Fruit fly (Drosophila melanogaster) whole organism, embryonic: Measurements from ENCODE around the gene CG5056.
A peak's percentile ranks its signal among the peaks of the same experiment; 100 is the strongest.

Experiments used
- Abd-B ChIP-seq: fragments of 200-800 bp; sonication (Bioruptor generic); optimal IDR thresholded peaks from 2 replicates; lab custom pipeline; 2018; ENCODE audit warnings: missing biosample characterization, mild to moderate bottlenecking, missing genetic modification characterization, moderate library complexity
- Antp ChIP-seq: fragments of 200-800 bp; sonication (Bioruptor generic); optimal IDR thresholded peaks from 3 replicates; lab custom pipeline; 2016; ENCODE audit warnings: missing biosample characterization, missing genetic modification characterization
- CG11093 ChIP-seq: fragments of 200-800 bp; sonication (Bioruptor generic); IDR thresholded peaks from 3 replicates; pipeline ENCODE4 v1.3.6; 2022; ENCODE audit warnings: missing biosample characterization, missing genetic modification characterization
- CG11504 ChIP-seq: fragments of 200-800 bp; sonication (Bioruptor generic); optimal IDR thresholded peaks from 3 replicates; lab custom pipeline; 2019; ENCODE audit warnings: missing biosample characterization, mild to moderate bottlenecking, missing genetic modification characterization, moderate library complexity
- CG11723 ChIP-seq: fragments of 200-800 bp; sonication (Bioruptor generic); optimal IDR thresholded peaks from 2 replicates; lab custom pipeline; 2017; ENCODE audit warnings: missing biosample characterization, mild to moderate bottlenecking, missing genetic modification characterization
- CG12071 ChIP-seq: fragments of 200-800 bp; sonication (Bioruptor generic); optimal IDR thresholded peaks from 3 replicates; lab custom pipeline; 2018; ENCODE audit warnings: missing biosample characterization, mild to moderate bottlenecking, missing genetic modification characterization
- CG12299 ChIP-seq: fragments of 200-800 bp; sonication (Bioruptor generic); optimal IDR thresholded peaks from 2 replicates; lab custom pipeline; 2018; ENCODE audit warnings: missing biosample characterization, mild to moderate bottlenecking, missing genetic modification characterization
- CG13287 ChIP-seq: fragments of 200-800 bp; sonication (Bioruptor generic); IDR thresholded peaks from 2 replicates; pipeline ENCODE4 v1.3.6; 2022; ENCODE audit warnings: missing biosample characterization, missing genetic modification characterization; ENCODE audit not compliant: partially characterized antibody
- CG13296 ChIP-seq: fragments of 200-800 bp; sonication (Bioruptor generic); optimal IDR thresholded peaks from 3 replicates; lab custom pipeline; 2018; ENCODE audit warnings: missing biosample characterization, mild to moderate bottlenecking, missing genetic modification characterization
- CG13624 ChIP-seq: fragments of 200-800 bp; sonication (Bioruptor generic); optimal IDR thresholded peaks from 2 replicates; lab custom pipeline; 2016; ENCODE audit warnings: missing biosample characterization, missing genetic modification characterization
- CG14014 ChIP-seq: fragments of 200-800 bp; sonication (Bioruptor generic); IDR thresholded peaks from 2 replicates; pipeline ENCODE4 v1.3.6; 2022; ENCODE audit warnings: missing biosample characterization, missing genetic modification characterization
- CG15514 ChIP-seq: fragments of 200-800 bp; sonication (Bioruptor generic); optimal IDR thresholded peaks from 3 replicates; lab custom pipeline; 2017; ENCODE audit warnings: missing biosample characterization, missing genetic modification characterization, mild to moderate bottlenecking, moderate library complexity, missing genetic modification reagents
- CG18476 ChIP-seq: fragments of 200-800 bp; sonication (Bioruptor generic); optimal IDR thresholded peaks from 2 replicates; lab custom pipeline; 2016; ENCODE audit warnings: missing biosample characterization, mild to moderate bottlenecking, missing genetic modification characterization
- CG2116 ChIP-seq: fragments of 200-800 bp; sonication (Bioruptor generic); optimal IDR thresholded peaks from 3 replicates; lab custom pipeline; 2018; ENCODE audit warnings: missing biosample characterization, mild to moderate bottlenecking, missing genetic modification characterization
- CG3995 ChIP-seq: fragments of 200-800 bp; sonication (Bioruptor generic); optimal IDR thresholded peaks from 3 replicates; lab custom pipeline; 2016; ENCODE audit warnings: missing biosample characterization, missing genetic modification characterization
- CG4328 ChIP-seq: fragments of 200-800 bp; sonication (Bioruptor generic); optimal IDR thresholded peaks from 3 replicates; lab custom pipeline; 2017; ENCODE audit warnings: missing biosample characterization, missing genetic modification reagents, missing genetic modification characterization
- CG43689 ChIP-seq: fragments of 200-800 bp; sonication (Bioruptor generic); IDR thresholded peaks from 2 replicates; pipeline ENCODE4 v1.3.6; 2022; ENCODE audit warnings: missing biosample characterization, missing genetic modification characterization
- CG7271 ChIP-seq: fragments of 200-800 bp; sonication (Bioruptor generic); optimal IDR thresholded peaks from 2 replicates; lab custom pipeline; 2018; ENCODE audit warnings: missing biosample characterization, mild to moderate bottlenecking, missing genetic modification characterization, moderate library complexity
- CG7372 ChIP-seq: fragments of 200-800 bp; sonication (Bioruptor generic); IDR thresholded peaks from 2 replicates; pipeline ENCODE4 v1.3.6; 2022; ENCODE audit warnings: missing biosample characterization, missing genetic modification characterization
- CHES-1-like ChIP-seq: fragments of 200-800 bp; sonication (Bioruptor generic); optimal IDR thresholded peaks from 2 replicates; lab custom pipeline; 2016; ENCODE audit warnings: missing biosample characterization, missing genetic modification characterization
- Dip2 ChIP-seq: fragments of 200-800 bp; sonication (Bioruptor generic); IDR thresholded peaks from 2 replicates; pipeline ENCODE4 v1.3.6; 2022; ENCODE audit warnings: missing biosample characterization, missing genetic modification characterization
- Dip3 ChIP-seq: fragments of 200-800 bp; sonication (Bioruptor generic); optimal IDR thresholded peaks from 3 replicates; lab custom pipeline; 2016; ENCODE audit warnings: missing biosample characterization, missing genetic modification characterization
- ERR ChIP-seq: fragments of 200-800 bp; sonication (Bioruptor generic); optimal IDR thresholded peaks from 2 replicates; lab custom pipeline; 2016; ENCODE audit warnings: missing biosample characterization, missing genetic modification characterization
- Gsc ChIP-seq: fragments of 200-800 bp; sonication (Bioruptor generic); IDR thresholded peaks from 2 replicates; pipeline ENCODE4 v1.3.6; 2022; ENCODE audit warnings: missing biosample characterization, missing genetic modification characterization
- Hmx ChIP-seq: fragments of 200-800 bp; sonication (Bioruptor generic); optimal IDR thresholded peaks from 2 replicates; lab custom pipeline; 2016; ENCODE audit warnings: missing biosample characterization, missing genetic modification characterization
- Lhr ChIP-seq: fragments of 200-800 bp; sonication (Bioruptor generic); optimal IDR thresholded peaks from 3 replicates; lab custom pipeline; 2017; ENCODE audit warnings: mild to moderate bottlenecking, missing biosample characterization, missing genetic modification reagents, missing genetic modification characterization
- Opbp ChIP-seq: fragments of 200-800 bp; sonication (Bioruptor generic); IDR thresholded peaks from 3 replicates; pipeline ENCODE4 v1.3.6; 2022; ENCODE audit warnings: missing biosample characterization, missing genetic modification characterization; ENCODE audit not compliant: partially characterized antibody
- PHDP ChIP-seq: fragments of 200-800 bp; sonication (Bioruptor generic); optimal IDR thresholded peaks from 3 replicates; lab custom pipeline; 2018; ENCODE audit warnings: missing biosample characterization, mild to moderate bottlenecking, missing genetic modification characterization, moderate library complexity
- Scr ChIP-seq: fragments of 200-800 bp; sonication (Bioruptor generic); IDR thresholded peaks from 2 replicates; pipeline ENCODE4 v1.3.6; 2022; ENCODE audit warnings: missing biosample characterization, missing genetic modification characterization; ENCODE audit not compliant: partially characterized antibody
- Sox100B ChIP-seq: fragments of 200-800 bp; sonication (Bioruptor generic); optimal IDR thresholded peaks from 3 replicates; lab custom pipeline; 2018; ENCODE audit warnings: missing biosample characterization, mild to moderate bottlenecking, missing genetic modification characterization
- Vsx1 ChIP-seq: fragments of 200-800 bp; sonication (Bioruptor generic); optimal IDR thresholded peaks from 2 replicates; lab custom pipeline; 2017; ENCODE audit warnings: missing biosample characterization, mild to moderate bottlenecking, missing genetic modification characterization, missing genetic modification reagents
- abd-A ChIP-seq: fragments of 200-800 bp; sonication (Bioruptor generic); optimal IDR thresholded peaks from 3 replicates; lab custom pipeline; 2019; ENCODE audit warnings: missing biosample characterization, mild to moderate bottlenecking, missing genetic modification characterization, moderate library complexity
- ato ChIP-seq: fragments of 200-800 bp; sonication (Bioruptor generic); IDR thresholded peaks from 2 replicates; pipeline ENCODE4 v1.3.6; 2022; ENCODE audit warnings: missing biosample characterization, missing genetic modification characterization; ENCODE audit not compliant: partially characterized antibody
- bcd ChIP-seq: fragments of 200-800 bp; sonication (Bioruptor generic); optimal IDR thresholded peaks from 2 replicates; lab custom pipeline; 2017; ENCODE audit warnings: missing biosample characterization, mild to moderate bottlenecking, missing genetic modification characterization
- bigmax ChIP-seq: fragments of 200-800 bp; sonication (Bioruptor generic); optimal IDR thresholded peaks from 2 replicates; lab custom pipeline; 2018; ENCODE audit warnings: missing biosample characterization, mild to moderate bottlenecking, missing genetic modification characterization
- cad ChIP-seq: fragments of >200 bp; optimal IDR thresholded peaks from 2 replicates; lab custom pipeline; 2017; ENCODE audit warnings: missing biosample characterization, missing genetic modification characterization
- chm ChIP-seq: fragments of 200-800 bp; sonication (Bioruptor generic); IDR thresholded peaks from 2 replicates; pipeline ENCODE4 v1.3.6; 2022; ENCODE audit warnings: missing biosample characterization, missing genetic modification characterization
- ems ChIP-seq: fragments of 200-800 bp; sonication (Bioruptor generic); optimal IDR thresholded peaks from 3 replicates; lab custom pipeline; 2016; ENCODE audit warnings: missing biosample characterization, missing genetic modification characterization
- en ChIP-seq: fragments of 200-800 bp; sonication (Bioruptor generic); optimal IDR thresholded peaks from 2 replicates; lab custom pipeline; 2016; ENCODE audit warnings: missing biosample characterization, missing genetic modification characterization
- eyg ChIP-seq: fragments of 200-800 bp; sonication (Bioruptor generic); optimal IDR thresholded peaks from 3 replicates; lab custom pipeline; 2016; ENCODE audit warnings: missing biosample characterization, missing genetic modification characterization
- fd3F ChIP-seq: fragments of 200-800 bp; sonication (Bioruptor generic); optimal IDR thresholded peaks from 2 replicates; lab custom pipeline; 2018; ENCODE audit warnings: missing biosample characterization, mild to moderate bottlenecking, missing genetic modification characterization, moderate library complexity
- gsb ChIP-seq: fragments of 200-800 bp; sonication (Bioruptor generic); IDR thresholded peaks from 2 replicates; pipeline ENCODE4 v1.3.6; 2022; ENCODE audit warnings: missing biosample characterization, missing genetic modification characterization
- hth ChIP-seq: fragments of >200 bp; optimal IDR thresholded peaks from 2 replicates; lab custom pipeline; 2017; ENCODE audit warnings: inconsistent platforms
- inv ChIP-seq: fragments of 200-800 bp; sonication (Bioruptor generic); IDR thresholded peaks from 2 replicates; pipeline ENCODE4 v1.3.6; 2022; ENCODE audit warnings: missing biosample characterization, missing genetic modification characterization; ENCODE audit not compliant: partially characterized antibody
- lbe ChIP-seq: fragments of 200-800 bp; sonication (Bioruptor generic); optimal IDR thresholded peaks from 2 replicates; lab custom pipeline; 2016; ENCODE audit warnings: missing biosample characterization, mild to moderate bottlenecking, missing genetic modification characterization
- pfk ChIP-seq: fragments of 200-800 bp; sonication (Bioruptor generic); optimal IDR thresholded peaks from 2 replicates; lab custom pipeline; 2018; ENCODE audit warnings: missing biosample characterization, mild to moderate bottlenecking, missing genetic modification characterization, moderate library complexity
- pzg ChIP-seq: fragments of 200-800 bp; sonication (Bioruptor generic); optimal IDR thresholded peaks from 3 replicates; lab custom pipeline; 2018; ENCODE audit warnings: missing biosample characterization, mild to moderate bottlenecking, missing genetic modification characterization, moderate library complexity
- schlank ChIP-seq: fragments of 200-800 bp; sonication (Bioruptor generic); optimal IDR thresholded peaks from 2 replicates; lab custom pipeline; 2018; ENCODE audit warnings: missing biosample characterization, mild to moderate bottlenecking, missing genetic modification characterization
- trem ChIP-seq: fragments of 200-800 bp; optimal IDR thresholded peaks from 3 replicates; lab custom pipeline; 2019; ENCODE audit warnings: missing biosample characterization, mild to moderate bottlenecking, missing genetic modification characterization, moderate library complexity
- vnd ChIP-seq: fragments of 200-800 bp; sonication (Bioruptor generic); IDR thresholded peaks from 3 replicates; pipeline ENCODE4 v1.3.6; 2022; ENCODE audit warnings: missing biosample characterization, missing genetic modification characterization; ENCODE audit not compliant: partially characterized antibody
- zen ChIP-seq: fragments of 200-800 bp; sonication (Bioruptor generic); optimal IDR thresholded peaks from 3 replicates; lab custom pipeline; 2018; ENCODE audit warnings: missing biosample characterization, mild to moderate bottlenecking, missing genetic modification characterization, moderate library complexity

The CG5056 gene

DNA sequence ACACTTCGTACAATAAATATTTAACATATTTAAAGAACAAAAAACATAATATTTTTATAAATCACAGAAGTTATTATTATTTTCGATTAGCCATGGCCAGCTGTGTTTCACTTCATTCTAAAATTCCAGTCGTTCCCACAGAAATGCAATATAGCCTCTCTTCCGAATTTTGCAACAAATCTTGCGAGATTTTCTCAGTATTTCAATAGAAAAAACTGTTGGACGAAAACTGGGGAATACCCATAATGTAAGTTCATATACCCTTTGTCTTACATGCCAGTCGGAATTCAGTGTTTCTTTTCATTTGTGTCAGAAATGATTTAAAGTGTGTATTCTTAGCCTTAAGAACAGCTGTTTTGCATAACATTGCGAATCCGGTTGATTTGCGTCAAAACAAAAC lies 10.0 kb upstream of the CG5056 start, which contains the start of the genes CtsL4 and ClpP (continued):
- TF ChIP-seq ato (GFP tag; lab: Robert Waterston, UW) (no peak), Dip3 (GFP tag; lab: Kevin White, UChicago) (peak; percentile 50), vnd (no peak), eyg (GFP tag; lab: Kevin White, UChicago) (no peak), CHES-1-like (GFP tag; lab: Kevin White, UChicago) (peak; percentile 46), CG13624 (GFP tag; lab: Kevin White, UChicago) (no peak), cad (no peak), abd-A (no peak), Scr (GFP tag; lab: Robert Waterston, UW) (0 out of 2 replicates have a peak, but pooled peaks have one; percentile 23), en (GFP tag; lab: Kevin White, UChicago) (no peak), Antp (peak; percentile 48), CG13287 (GFP tag; lab: Robert Waterston, UW) (peak; percentile 33; the same call in 1 of the 2 replicates), Dip2 (no peak), CG7372 (GFP tag; lab: Robert Waterston, UW) (no peak), CG43689 (GFP tag; lab: Robert Waterston, UW) (no peak), Abd-B (GFP tag; lab: Kevin White, UChicago) (peak; percentile 46), Gsc (GFP tag; lab: Robert Waterston, UW) (no peak), inv (GFP tag; lab: Robert Waterston, UW) (no peak), Lhr (GFP tag; lab: Kevin White, UChicago) (peak; percentile 62), pzg (GFP tag; lab: Kevin White, UChicago) (peak; percentile 72), fd3F (GFP tag; lab: Kevin White, UChicago) (peak; percentile 42), schlank (no peak), Sox100B (GFP tag; lab: Kevin White, UChicago) (no peak), trem (peak; percentile 46), Vsx1 (no peak), CG12071 (GFP tag; lab: Kevin White, UChicago) (no peak), zen (peak; percentile 46), gsb (GFP tag; lab: Robert Waterston, UW) (no peak), hth (lab: Kevin White, UChicago) (no peak), CG7271 (tag; lab: Kevin White, UChicago) (peak; percentile 8), CG15514 (GFP tag; lab: Kevin White, UChicago) (peak; percentile 53), CG11504 (no peak), CG18476 (GFP tag; lab: Kevin White, UChicago) (no peak), ERR (no peak), Hmx (GFP tag; lab: Kevin White, UChicago) (no peak), CG12299 (peak; percentile 39), CG13296 (GFP tag; lab: Kevin White, UChicago) (peak; percentile 40), Opbp (no peak), CG14014 (GFP tag; lab: Robert Waterston, UW) (no peak), CG3995 (peak; percentile 27), PHDP (tag; lab: Kevin White, UChicago) (no peak), CG2116 (GFP tag; lab: Kevin White, UChicago) (peak; percentile 65), pfk (peak; percentile 97), CG11093 (GFP tag; lab: Robert Waterston, UW) (no peak), chm (peak; percentile 64; the same call in 1 of the 2 replicates), bigmax (GFP tag; lab: Kevin White, UChicago) (peak; percentile 12), bcd (GFP tag; lab: Kevin White, UChicago) (no peak), lbe (no peak), CG11723 (GFP tag; lab: Kevin White, UChicago) (peak; percentile 99), CG4328 (no peak), ems (GFP tag; lab: Kevin White, UChicago) (no peak)
